Fruit fly (Drosophila melanogaster) whole organism, embryonic: Measurements from ENCODE around the gene CG31176.

Experiments used
- ATbp ChIP-seq: fragments of 200-800 bp; sonication (Bioruptor generic); optimal IDR thresholded peaks from 2 replicates; lab custom pipeline; 2017; ENCODE audit warnings: missing biosample characterization, mild to moderate bottlenecking, missing genetic modification characterization, missing genetic modification reagents
- Adf1 ChIP-seq: fragments of 200-800 bp; sonication (Bioruptor generic); IDR thresholded peaks from 2 replicates; pipeline ENCODE4 v1.3.6; 2022; ENCODE audit warnings: missing biosample characterization, missing genetic modification characterization
- Bdp1 ChIP-seq: fragments of 200-800 bp; sonication (Bioruptor generic); optimal IDR thresholded peaks from 3 replicates; lab custom pipeline; 2016; ENCODE audit warnings: missing biosample characterization, missing genetic modification characterization
- C15 ChIP-seq: fragments of 200-800 bp; sonication (Bioruptor generic); IDR thresholded peaks from 3 replicates; pipeline ENCODE4 v1.3.6; 2022; ENCODE audit warnings: missing biosample characterization, missing genetic modification characterization
- CG12299 ChIP-seq: fragments of 200-800 bp; sonication (Bioruptor generic); optimal IDR thresholded peaks from 2 replicates; lab custom pipeline; 2018; ENCODE audit warnings: missing biosample characterization, mild to moderate bottlenecking, missing genetic modification characterization
- CG12744 ChIP-seq: fragments of 200-800 bp; sonication (Bioruptor generic); optimal IDR thresholded peaks from 2 replicates; lab custom pipeline; 2016; ENCODE audit warnings: missing biosample characterization, missing genetic modification characterization
- CG13287 ChIP-seq: fragments of 200-800 bp; sonication (Bioruptor generic); IDR thresholded peaks from 2 replicates; pipeline ENCODE4 v1.3.6; 2022; ENCODE audit warnings: missing biosample characterization, missing genetic modification characterization; ENCODE audit not compliant: partially characterized antibody
- CG13424 ChIP-seq: fragments of 200-800 bp; sonication (Bioruptor generic); optimal IDR thresholded peaks from 2 replicates; lab custom pipeline; 2019; ENCODE audit warnings: missing biosample characterization, mild to moderate bottlenecking, missing genetic modification characterization, moderate library complexity
- CG13894 ChIP-seq: fragments of 200-800 bp; sonication (Bioruptor generic); optimal IDR thresholded peaks from 3 replicates; lab custom pipeline; 2018; ENCODE audit warnings: missing biosample characterization, mild to moderate bottlenecking, missing genetic modification characterization, moderate library complexity
- CG1832 ChIP-seq: fragments of 200-800 bp; sonication (Bioruptor generic); optimal IDR thresholded peaks from 2 replicates; lab custom pipeline; 2017; ENCODE audit warnings: missing biosample characterization, mild to moderate bottlenecking, missing genetic modification characterization, inconsistent platforms
- CG30431 ChIP-seq: fragments of 200-800 bp; sonication (Bioruptor generic); optimal IDR thresholded peaks from 2 replicates; lab custom pipeline; 2017; ENCODE audit warnings: missing biosample characterization, missing genetic modification characterization
- CG32772 ChIP-seq: fragments of 200-800 bp; sonication (Bioruptor generic); IDR thresholded peaks from 2 replicates; pipeline ENCODE4 v1.3.6; 2022; ENCODE audit warnings: missing biosample characterization, missing genetic modification characterization
- CG3726 ChIP-seq: fragments of 200-800 bp; sonication (Bioruptor generic); IDR thresholded peaks from 3 replicates; pipeline ENCODE4, ENCODE4 v1.3.6; 2022; ENCODE audit warnings: missing biosample characterization, missing genetic modification characterization
- CG4730 ChIP-seq: fragments of 200-800 bp; sonication (Bioruptor generic); IDR thresholded peaks from 2 replicates; pipeline ENCODE4 v1.3.6; 2022; ENCODE audit warnings: missing biosample characterization, missing genetic modification characterization
- CG4854 ChIP-seq: fragments of 200-800 bp; sonication (Bioruptor generic); optimal IDR thresholded peaks from 2 replicates; lab custom pipeline; 2016; ENCODE audit warnings: missing biosample characterization, missing genetic modification characterization, inconsistent platforms
- CG6175 ChIP-seq: fragments of 200-800 bp; sonication (Bioruptor generic); IDR thresholded peaks from 3 replicates; pipeline ENCODE4 v1.3.6; 2022; ENCODE audit warnings: missing biosample characterization, missing genetic modification characterization
- CG6272 ChIP-seq: fragments of 200-800 bp; sonication (Bioruptor generic); IDR thresholded peaks from 2 replicates; pipeline ENCODE4 v1.3.6; 2022; ENCODE audit warnings: missing biosample characterization, missing genetic modification characterization
- CG7839 ChIP-seq: fragments of 200-800 bp; sonication (Bioruptor generic); optimal IDR thresholded peaks from 3 replicates; lab custom pipeline; 2018; ENCODE audit warnings: missing biosample characterization, mild to moderate bottlenecking, missing genetic modification characterization, moderate library complexity
- CG7963 ChIP-seq: fragments of 200-800 bp; sonication (Bioruptor generic); IDR thresholded peaks from 3 replicates; pipeline ENCODE4 v1.3.6; 2022; ENCODE audit warnings: missing biosample characterization, missing genetic modification characterization; ENCODE audit not compliant: partially characterized antibody
- CG9609 ChIP-seq: fragments of 200-800 bp; sonication (Bioruptor generic); optimal IDR thresholded peaks from 3 replicates; lab custom pipeline; 2016; ENCODE audit warnings: missing biosample characterization, missing genetic modification characterization
- CG9932 ChIP-seq: fragments of 200-800 bp; sonication (Bioruptor generic); IDR thresholded peaks from 2 replicates; pipeline ENCODE4 v1.3.6; 2022; ENCODE audit warnings: missing biosample characterization, missing genetic modification characterization
- Chrac-16 ChIP-seq: fragments of 200-800 bp; sonication (Bioruptor generic); optimal IDR thresholded peaks from 3 replicates; lab custom pipeline; 2016; ENCODE audit warnings: missing biosample characterization, missing genetic modification characterization
- CoRest ChIP-seq: fragments of 200-800 bp; sonication (Bioruptor generic); optimal IDR thresholded peaks from 3 replicates; lab custom pipeline; 2018; ENCODE audit warnings: missing biosample characterization, mild to moderate bottlenecking, missing genetic modification characterization, moderate library complexity
- Doc3 ChIP-seq: fragments of 200-800 bp; sonication (Bioruptor generic); IDR thresholded peaks from 3 replicates; pipeline ENCODE4 v1.3.6; 2022; ENCODE audit warnings: missing biosample characterization, missing genetic modification characterization; ENCODE audit not compliant: partially characterized antibody
- Eip74EF ChIP-seq, 2 experiments: fragments of 200-800 bp in 1 of 2; fragments of >200 bp in 1 of 2; sonication (Bioruptor generic) in 1 of 2; optimal IDR thresholded peaks; 2 replicates each; lab custom pipeline; 2017 to 2019; ENCODE audit warnings: missing biosample characterization in 2 of 2, missing genetic modification characterization in 2 of 2, mild to moderate bottlenecking in 1 of 2, moderate library complexity in 1 of 2
- Elba2 ChIP-seq: fragments of 200-800 bp; sonication (Bioruptor generic); optimal IDR thresholded peaks from 3 replicates; lab custom pipeline; 2016; ENCODE audit warnings: missing biosample characterization, missing genetic modification characterization
- Max ChIP-seq: fragments of 200-800 bp; sonication (Bioruptor generic); optimal IDR thresholded peaks from 2 replicates; lab custom pipeline; 2016; ENCODE audit warnings: missing biosample characterization, mild to moderate bottlenecking, missing genetic modification characterization
- Meics ChIP-seq: fragments of 200-800 bp; sonication (Bioruptor generic); optimal IDR thresholded peaks from 2 replicates; lab custom pipeline; 2017; ENCODE audit warnings: missing biosample characterization, mild to moderate bottlenecking, missing genetic modification characterization
- Ptx1 ChIP-seq: fragments of 200-800 bp; sonication (Bioruptor generic); IDR thresholded peaks from 2 replicates; pipeline ENCODE4 v1.3.6; 2022; ENCODE audit warnings: missing biosample characterization, missing genetic modification characterization
- Side ChIP-seq: fragments of 200-800 bp; sonication (Bioruptor generic); optimal IDR thresholded peaks from 2 replicates; lab custom pipeline; 2016; ENCODE audit warnings: missing biosample characterization, missing genetic modification characterization
- Taf1 ChIP-seq: fragments of 200-800 bp; sonication (Bioruptor generic); IDR thresholded peaks from 2 replicates; pipeline ENCODE4 v1.3.6; 2022; ENCODE audit warnings: missing biosample characterization, missing genetic modification characterization
- Xbp1 ChIP-seq: fragments of 200-800 bp; sonication (Bioruptor generic); optimal IDR thresholded peaks from 3 replicates; lab custom pipeline; 2016; ENCODE audit warnings: missing biosample characterization, mild to moderate bottlenecking, missing genetic modification characterization
- amos ChIP-seq: fragments of 200-800 bp; sonication (Bioruptor generic); IDR thresholded peaks from 2 replicates; pipeline ENCODE4 v1.3.6; 2022; ENCODE audit warnings: missing biosample characterization, missing genetic modification characterization; ENCODE audit not compliant: partially characterized antibody
- bbx ChIP-seq: fragments of 200-800 bp; sonication (Bioruptor generic); IDR thresholded peaks from 2 replicates; pipeline ENCODE4 v1.3.6; 2022; ENCODE audit warnings: missing biosample characterization, missing genetic modification characterization; ENCODE audit not compliant: partially characterized antibody
- cas ChIP-seq: fragments of 200-800 bp; sonication (Bioruptor generic); IDR thresholded peaks from 2 replicates; pipeline ENCODE4 v1.3.6; 2022; ENCODE audit warnings: missing biosample characterization, missing genetic modification characterization
- chif ChIP-seq, 2 experiments: fragments of 200-800 bp; sonication (Bioruptor generic); optimal IDR thresholded peaks; 3 replicates each; lab custom pipeline; 2016; ENCODE audit warnings: missing biosample characterization in 2 of 2, missing genetic modification characterization in 2 of 2
- cwo ChIP-seq: fragments of 200-800 bp; sonication (Bioruptor generic); optimal IDR thresholded peaks from 3 replicates; lab custom pipeline; 2017; ENCODE audit warnings: missing biosample characterization, missing genetic modification characterization, mild to moderate bottlenecking, moderate library complexity, missing genetic modification reagents
- fd3F ChIP-seq: fragments of 200-800 bp; sonication (Bioruptor generic); optimal IDR thresholded peaks from 2 replicates; lab custom pipeline; 2018; ENCODE audit warnings: missing biosample characterization, mild to moderate bottlenecking, missing genetic modification characterization, moderate library complexity
- grn ChIP-seq: fragments of 200-800 bp; sonication (Bioruptor generic); optimal IDR thresholded peaks from 3 replicates; lab custom pipeline; 2017; ENCODE audit warnings: missing biosample characterization, missing genetic modification characterization
- gsb ChIP-seq: fragments of 200-800 bp; sonication (Bioruptor generic); IDR thresholded peaks from 2 replicates; pipeline ENCODE4 v1.3.6; 2022; ENCODE audit warnings: missing biosample characterization, missing genetic modification characterization
- hb ChIP-seq: fragments of 200-800 bp; sonication (Bioruptor generic); IDR thresholded peaks from 3 replicates; pipeline ENCODE4 v1.3.6; 2022; ENCODE audit warnings: missing biosample characterization, missing genetic modification characterization; ENCODE audit not compliant: partially characterized antibody
- jumu ChIP-seq: fragments of 200-800 bp; sonication (Bioruptor generic); optimal IDR thresholded peaks from 3 replicates; lab custom pipeline; 2016; ENCODE audit warnings: missing biosample characterization, missing genetic modification characterization
- klu ChIP-seq: fragments of 200-800 bp; sonication (Bioruptor generic); IDR thresholded peaks from 2 replicates; pipeline ENCODE4 v1.3.6; 2022; ENCODE audit warnings: missing biosample characterization, missing genetic modification characterization
- mirr ChIP-seq: fragments of 200-800 bp; sonication (Bioruptor generic); optimal IDR thresholded peaks from 3 replicates; lab custom pipeline; 2018; ENCODE audit warnings: missing biosample characterization, mild to moderate bottlenecking, missing genetic modification characterization
- nmo ChIP-seq: fragments of 200-800 bp; sonication (Bioruptor generic); optimal IDR thresholded peaks from 2 replicates; lab custom pipeline; 2018; ENCODE audit warnings: missing biosample characterization, mild to moderate bottlenecking, missing genetic modification characterization, moderate library complexity
- pho ChIP-seq: fragments of 200-800 bp; sonication (Bioruptor generic); optimal IDR thresholded peaks from 2 replicates; lab custom pipeline; 2016; ENCODE audit warnings: missing biosample characterization, missing genetic modification characterization
- salm ChIP-seq: fragments of 200-800 bp; sonication (Bioruptor generic); optimal IDR thresholded peaks from 2 replicates; lab custom pipeline; 2018; ENCODE audit warnings: missing biosample characterization, mild to moderate bottlenecking, missing genetic modification characterization
- sisA ChIP-seq: fragments of 200-800 bp; sonication (Bioruptor generic); IDR thresholded peaks from 2 replicates; pipeline ENCODE4 v1.3.6; 2022; ENCODE audit warnings: missing biosample characterization, missing genetic modification characterization
- sr ChIP-seq: fragments of 200-800 bp; sonication (Bioruptor generic); IDR thresholded peaks from 3 replicates; pipeline ENCODE4 v1.3.6; 2022; ENCODE audit warnings: missing biosample characterization, missing genetic modification characterization
- zen ChIP-seq: fragments of 200-800 bp; sonication (Bioruptor generic); optimal IDR thresholded peaks from 3 replicates; lab custom pipeline; 2018; ENCODE audit warnings: missing biosample characterization, mild to moderate bottlenecking, missing genetic modification characterization, moderate library complexity

Gene CG31176

DNA sequence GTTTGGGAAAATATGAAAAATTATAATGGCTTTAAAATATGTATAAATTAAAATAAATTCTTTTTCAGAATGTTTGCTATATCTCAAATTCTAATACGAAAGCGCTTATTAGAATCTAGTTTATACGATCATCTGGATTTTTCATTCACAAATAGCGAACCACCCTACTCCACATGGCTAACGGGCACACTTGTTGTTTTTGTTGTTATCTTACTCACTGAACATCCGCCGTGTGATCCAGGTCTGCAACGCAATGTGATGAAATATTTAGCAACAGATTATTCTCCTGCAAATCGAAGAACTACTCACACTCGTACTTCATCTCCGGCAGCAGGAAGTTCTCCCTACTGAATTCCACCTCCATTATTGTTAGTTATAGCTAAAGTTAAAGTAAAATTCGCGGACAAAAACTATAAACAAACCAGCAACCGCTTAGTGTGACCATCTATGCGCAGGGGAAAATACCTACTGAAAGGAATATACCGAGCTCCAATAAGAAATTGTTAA is 56.9 kb downstream of the CG31176 start, which contains the start of gene Archease (continued):
- peak; percentile 64 for TF ChIP-seq Xbp1 (GFP tag; lab: Kevin White, UChicago)
- peak; percentile 11 for TF ChIP-seq grn (GFP tag; lab: Kevin White, UChicago)
- peak; percentile 22 for TF ChIP-seq ATbp (GFP tag; lab: Kevin White, UChicago)
- TF ChIP-seq CG13287 (GFP tag; lab: Robert Waterston, UW) = peak; percentile 26; the same call in 1 of the 2 replicates
- TF ChIP-seq Adf1 = no peak; the same call in 1 of the 2 replicates
- no peak for TF ChIP-seq CG30431 (GFP tag; lab: Kevin White, UChicago)
- TF ChIP-seq amos (GFP tag; lab: Robert Waterston, UW) = no peak
- no peak for TF ChIP-seq CG32772 (GFP tag; lab: Robert Waterston, UW)
- peak; percentile 52 for TF ChIP-seq nmo
- TF ChIP-seq CG6272 (GFP tag; lab: Robert Waterston, UW) = no peak
- peak; percentile 37 for TF ChIP-seq salm (tag; lab: Kevin White, UChicago)
- TF ChIP-seq cas = 0 out of 2 replicates have a peak, but pooled peaks have one; percentile 19
- TF ChIP-seq gsb = no peak
- no peak for TF ChIP-seq Doc3 (GFP tag; lab: Robert Waterston, UW)
- no peak for TF ChIP-seq CG12744 (GFP tag; lab: Kevin White, UChicago)
- TF ChIP-seq pho = no peak
- TF ChIP-seq Elba2 (GFP tag; lab: Kevin White, UChicago) = peak; percentile 53
- no peak for TF ChIP-seq CG4730 (GFP tag; lab: Robert Waterston, UW)
- TF ChIP-seq zen = peak; percentile 3
- peak; percentile 58 for TF ChIP-seq CG9932
- TF ChIP-seq CG9609 (GFP tag; lab: Kevin White, UChicago) = no peak
- TF ChIP-seq jumu (GFP tag; lab: Kevin White, UChicago) = no peak
- TF ChIP-seq Bdp1 (GFP tag; lab: Kevin White, UChicago) = no peak
- TF ChIP-seq Side (GFP tag; lab: Kevin White, UChicago) = peak; percentile 7
- TF ChIP-seq CG13894 (tag; lab: Kevin White, UChicago) = no peak
- TF ChIP-seq bbx (GFP tag; lab: Robert Waterston, UW) = 0 out of 2 replicates have a peak, but pooled peaks have one; percentile 29
- no peak for TF ChIP-seq hb (GFP tag; lab: Robert Waterston, UW)
- TF ChIP-seq CG12299 (tag; lab: Kevin White, UChicago) = peak; percentile 71
- peak; percentile 39 for TF ChIP-seq Chrac-16
- no peak for TF ChIP-seq CG3726 (GFP tag; lab: Robert Waterston, UW)
- TF ChIP-seq CG1832 (GFP tag; lab: Kevin White, UChicago) = no peak
- peak; percentile 39 for TF ChIP-seq CoRest (tag; lab: Kevin White, UChicago)
- no peak for TF ChIP-seq sr (GFP tag; lab: Robert Waterston, UW)
- TF ChIP-seq chif (GFP tag; optimal IDR thresholded peaks at IDR 0.05; lab: Kevin White, UChicago) = peak in 1 of 2 experiments; percentile 15
- TF ChIP-seq cwo (GFP tag; lab: Kevin White, UChicago) = peak; percentile 51
- no peak for TF ChIP-seq sisA (GFP tag; lab: Robert Waterston, UW)
- 0 out of 3 replicates have a peak, but pooled peaks have one; percentile 11 for TF ChIP-seq C15
- no peak for TF ChIP-seq klu
- TF ChIP-seq CG4854 (GFP tag; lab: Kevin White, UChicago) = peak; percentile 12
- peak; percentile 63 for TF ChIP-seq CG13424
- TF ChIP-seq mirr (GFP tag; lab: Kevin White, UChicago) = peak; percentile 40
- no peak for TF ChIP-seq Taf1 (GFP tag; lab: Robert Waterston, UW)
- TF ChIP-seq Ptx1 (GFP tag; lab: Robert Waterston, UW) = no peak
- TF ChIP-seq CG7963 = no peak
- TF ChIP-seq CG7839 (tag; lab: Kevin White, UChicago) = peak; percentile 61
- TF ChIP-seq Eip74EF (GFP tag; optimal IDR thresholded peaks at IDR 0.05; lab: Kevin White, UChicago) = peak in 1 of 2 experiments; percentile 54
- peak; percentile 23 for TF ChIP-seq Max (GFP tag; lab: Kevin White, UChicago)
- TF ChIP-seq fd3F (GFP tag; lab: Kevin White, UChicago) = peak; percentile 18
- peak; percentile 70 for TF ChIP-seq Meics (GFP tag; lab: Kevin White, UChicago)
- TF ChIP-seq CG6175 = no peak
